Worm (Caenorhabditis elegans) whole organism, L3 larva: ENCODE data around the gene clec-182.

Experiments
- ceh-28 ChIP-seq: fragments of 150-350 bp; optimal IDR thresholded peaks from 2 replicates; lab custom pipeline; 2014; ENCODE audit warnings: missing biosample characterization, missing genetic modification reagents, missing genetic modification characterization
- egl-27 ChIP-seq: sonication (generic microtip); optimal IDR thresholded peaks from 4 replicates; lab custom pipeline; 2017; ENCODE audit warnings: missing biosample characterization, missing genetic modification reagents, missing genetic modification characterization
- jun-1 ChIP-seq: fragments of 150-350 bp; optimal IDR thresholded peaks from 2 replicates; lab custom pipeline; 2014; ENCODE audit warnings: missing biosample characterization, missing genetic modification reagents, missing genetic modification characterization
- mml-1 ChIP-seq: fragments of 150-350 bp; sonication (generic microtip); optimal IDR thresholded peaks from 3 replicates; lab custom pipeline; 2014; ENCODE audit warnings: missing biosample characterization, missing genetic modification characterization
- nhr-11 ChIP-seq: fragments of 150-350 bp; optimal IDR thresholded peaks from 2 replicates; lab custom pipeline; 2014; ENCODE audit warnings: missing biosample characterization, missing genetic modification characterization
- nhr-25 ChIP-seq: sonication (generic microtip); optimal IDR thresholded peaks from 2 replicates; lab custom pipeline; 2017; ENCODE audit warnings: missing biosample characterization, missing genetic modification characterization

ce11 chrIV:8847918-8848317 is 49.8 kb upstream of the clec-182 start, which contains the start of gene col-118:
- TF ChIP-seq nhr-11 (no peak), nhr-25 (tag; lab: Kevin White, UChicago) (no peak), egl-27 (no peak), ceh-28 (tag; lab: Kevin White, UChicago) (no peak), mml-1 (tag; lab: Kevin White, UChicago) (no peak), jun-1 (tag; lab: Kevin White, UChicago) (no peak)
